Worm (Caenorhabditis elegans) whole organism, midembryonic: ENCODE results near the gene sor-3.
A peak's percentile ranks its signal among the peaks of the same experiment; 100 is the strongest.
"Not testable (repeated sequence)": the region's sequence is repeated elsewhere in the genome, so short reads cannot be mapped to it uniquely, and the experiment has no call there.

ENCODE experiments used
- T22C8.4 ChIP-seq: fragments of 200-800 bp; sonication (Bioruptor generic); IDR thresholded peaks from 2 replicates; pipeline ENCODE4 v1.3.6; 2022; ENCODE audit warnings: missing genetic modification characterization, missing compliant biosample characterization
- cog-1 ChIP-seq: sonication (generic microtip); optimal IDR thresholded peaks from 2 replicates; lab custom pipeline; 2016; ENCODE audit warnings: missing genetic modification characterization, missing compliant biosample characterization
- flt-1 ChIP-seq: fragments of 200-800 bp; sonication (Bioruptor generic); IDR thresholded peaks from 2 replicates; pipeline ENCODE4 v1.3.6; 2022; ENCODE audit warnings: missing genetic modification characterization, missing compliant biosample characterization
- klf-2 ChIP-seq: fragments of 200-800 bp; sonication (Bioruptor generic); conservative IDR thresholded peaks from 2 replicates; pipeline ENCODE4 v1.3.6; 2022; ENCODE audit warnings: missing genetic modification reagents, missing genetic modification characterization, missing compliant biosample characterization
- med-1 ChIP-seq: sonication (generic microtip); optimal IDR thresholded peaks from 2 replicates; lab custom pipeline; 2017; ENCODE audit warnings: missing genetic modification characterization, mild to moderate bottlenecking, missing compliant biosample characterization, antibody characterized with exemption, missing genetic modification reagents; ENCODE audit not compliant: insufficient read depth
- ref-1 ChIP-seq: fragments of 200-800 bp; sonication (Bioruptor generic); conservative IDR thresholded peaks from 2 replicates; pipeline ENCODE4 v1.3.6; 2022; ENCODE audit warnings: missing genetic modification reagents, missing genetic modification characterization, missing compliant biosample characterization
- tab-1 ChIP-seq: fragments of 200-800 bp; sonication (Bioruptor generic); IDR thresholded peaks from 2 replicates; pipeline ENCODE4 v1.3.6; 2022; ENCODE audit warnings: missing genetic modification characterization, missing compliant biosample characterization
- ztf-23 ChIP-seq: fragments of 200-800 bp; sonication (Bioruptor generic); IDR thresholded peaks from 2 replicates; pipeline ENCODE4 v1.3.6; 2022; ENCODE audit warnings: missing genetic modification reagents, missing genetic modification characterization, missing compliant biosample characterization
- ztf-29 ChIP-seq: fragments of 200-800 bp; sonication (Bioruptor generic); IDR thresholded peaks from 2 replicates; pipeline ENCODE4 v1.3.6; 2022; ENCODE audit warnings: missing genetic modification reagents, missing genetic modification characterization, missing compliant biosample characterization

The sor-3 gene

DNA sequence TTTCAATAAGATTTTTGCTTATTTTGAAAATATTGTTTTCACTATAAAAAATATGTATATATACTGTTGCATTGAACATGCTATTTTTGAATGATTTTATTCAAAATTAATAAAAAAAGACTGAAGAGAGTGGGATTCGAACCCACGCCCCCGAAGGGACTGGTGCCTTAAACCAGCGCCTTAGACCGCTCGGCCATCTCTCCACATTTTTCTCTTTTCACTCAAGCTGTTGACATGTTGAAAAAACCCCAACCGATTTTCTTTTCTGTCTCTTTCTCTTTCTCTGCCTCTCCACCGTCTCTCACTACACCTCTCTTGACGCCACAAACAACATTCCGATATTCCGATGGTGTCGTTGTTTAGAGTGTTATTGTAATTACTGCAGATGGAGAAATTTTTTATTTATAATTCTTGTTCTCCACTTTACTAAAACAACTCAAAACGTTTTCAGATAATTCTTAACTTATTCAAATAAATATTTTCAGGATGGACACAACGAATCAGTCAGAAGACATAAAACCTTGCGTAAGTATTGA lies at the start of gene sor-3:
Gene sor-3, plus strand, starts transcription at position 486 of the 536 bp plus-strand sequence.
- peak; percentile 69 for TF ChIP-seq med-1 (GFP tag; lab: Kevin White, UChicago)
- peak; percentile 92 for TF ChIP-seq klf-2 (GFP tag; lab: Robert Waterston, UW)
- TF ChIP-seq T22C8.4 (GFP tag; lab: Robert Waterston, UW) = peak; percentile 90
- TF ChIP-seq ztf-23 (GFP tag; lab: Robert Waterston, UW) = peak; percentile 96
- peak; percentile 95 for TF ChIP-seq tab-1 (GFP tag; lab: Robert Waterston, UW)
- TF ChIP-seq ref-1 (GFP tag; lab: Robert Waterston, UW) = peak; percentile 84
- peak; percentile 83 for TF ChIP-seq cog-1 (tag; lab: Kevin White, UChicago)
- TF ChIP-seq ztf-29 (GFP tag; lab: Robert Waterston, UW) = peak; percentile 92
- peak; percentile 91 for TF ChIP-seq flt-1 (GFP tag; lab: Robert Waterston, UW)

DNA sequence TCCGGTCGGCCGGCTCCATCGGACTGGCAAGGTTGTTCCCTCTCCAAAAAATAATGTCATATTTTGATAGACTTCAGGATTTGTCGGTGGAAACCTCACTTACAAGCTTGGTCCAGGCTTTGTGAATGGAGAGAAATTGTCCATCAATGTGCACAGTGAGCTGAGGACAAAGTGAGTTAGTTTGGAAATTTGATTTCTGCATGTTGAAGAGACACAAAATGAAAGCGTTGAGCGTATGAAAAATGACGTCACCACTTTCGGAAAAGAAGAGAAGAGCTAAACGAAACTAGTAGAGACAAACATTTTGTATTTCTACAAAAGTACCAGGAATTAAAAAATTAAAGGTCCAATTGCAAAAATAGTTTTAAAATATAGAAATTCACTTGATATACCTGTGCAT lies 48.4 kb upstream of the sor-3 start:
- TF ChIP-seq tab-1 (GFP tag; lab: Robert Waterston, UW) (no peak), cog-1 (tag; lab: Kevin White, UChicago) (no peak), ztf-29 (GFP tag; lab: Robert Waterston, UW) (no peak), med-1 (GFP tag; lab: Kevin White, UChicago) (no peak), ref-1 (GFP tag; lab: Robert Waterston, UW) (no peak), flt-1 (GFP tag; lab: Robert Waterston, UW) (no peak), T22C8.4 (GFP tag; lab: Robert Waterston, UW) (no peak), klf-2 (GFP tag; lab: Robert Waterston, UW) (no peak), ztf-23 (GFP tag; lab: Robert Waterston, UW) (no peak)

DNA sequence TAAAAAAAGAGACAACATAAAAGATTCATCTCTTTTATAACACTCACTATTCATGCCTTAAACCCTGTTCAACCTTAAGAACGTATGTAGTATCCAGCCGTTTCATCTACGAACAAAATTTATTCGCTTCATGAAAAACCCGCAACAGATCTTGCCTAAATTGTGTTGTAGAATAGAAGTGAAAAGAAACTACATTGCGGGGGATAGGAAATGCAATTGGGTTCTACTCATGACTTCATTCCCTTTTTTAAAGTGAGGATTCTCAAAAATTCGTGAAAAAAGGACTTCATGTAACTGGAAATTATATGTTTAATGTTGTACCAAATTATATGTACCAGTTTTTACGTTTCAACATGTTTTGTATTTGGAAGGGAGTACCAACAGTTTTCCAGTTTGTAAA lies 44.3 kb upstream of the sor-3 start:
- no peak for TF ChIP-seq tab-1 (GFP tag; lab: Robert Waterston, UW)
- TF ChIP-seq ztf-23 (GFP tag; lab: Robert Waterston, UW) = no peak
- TF ChIP-seq cog-1 (tag; lab: Kevin White, UChicago) = no peak
- no peak for TF ChIP-seq T22C8.4 (GFP tag; lab: Robert Waterston, UW)
- TF ChIP-seq flt-1 (GFP tag; lab: Robert Waterston, UW) = no peak
- no peak for TF ChIP-seq ref-1 (GFP tag; lab: Robert Waterston, UW)
- TF ChIP-seq klf-2 (GFP tag; lab: Robert Waterston, UW) = no peak

DNA sequence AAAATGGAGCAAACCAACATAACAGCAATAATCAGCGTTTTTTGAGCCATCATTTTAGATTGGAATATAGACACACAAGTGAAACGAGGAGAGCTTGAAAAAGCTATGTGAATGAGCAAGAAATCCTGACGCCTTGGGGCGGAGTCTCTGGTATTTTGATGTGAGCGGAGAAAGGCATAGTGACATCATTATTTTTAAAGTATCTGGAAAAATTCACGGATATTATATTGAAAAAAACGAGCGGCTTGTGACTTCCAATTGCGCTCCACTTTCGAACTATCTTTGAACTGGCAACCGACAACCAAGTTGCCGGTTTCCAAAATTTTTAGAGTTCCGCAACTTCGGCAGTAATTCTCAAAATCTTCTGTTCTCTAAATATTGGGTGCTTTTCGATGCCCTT lies 42.2 kb upstream of the sor-3 start, which contains the start of gene nlp-64:
Gene nlp-64, minus strand, starts transcription at position 101 of the 400 bp plus-strand sequence.
- TF ChIP-seq T22C8.4 (GFP tag; lab: Robert Waterston, UW) (no peak), cog-1 (tag; lab: Kevin White, UChicago) (no peak), med-1 (GFP tag; lab: Kevin White, UChicago) (no peak), ztf-29 (GFP tag; lab: Robert Waterston, UW) (no peak), ref-1 (GFP tag; lab: Robert Waterston, UW) (no peak), tab-1 (GFP tag; lab: Robert Waterston, UW) (no peak), ztf-23 (GFP tag; lab: Robert Waterston, UW) (no peak), flt-1 (GFP tag; lab: Robert Waterston, UW) (no peak), klf-2 (GFP tag; lab: Robert Waterston, UW) (no peak)

DNA sequence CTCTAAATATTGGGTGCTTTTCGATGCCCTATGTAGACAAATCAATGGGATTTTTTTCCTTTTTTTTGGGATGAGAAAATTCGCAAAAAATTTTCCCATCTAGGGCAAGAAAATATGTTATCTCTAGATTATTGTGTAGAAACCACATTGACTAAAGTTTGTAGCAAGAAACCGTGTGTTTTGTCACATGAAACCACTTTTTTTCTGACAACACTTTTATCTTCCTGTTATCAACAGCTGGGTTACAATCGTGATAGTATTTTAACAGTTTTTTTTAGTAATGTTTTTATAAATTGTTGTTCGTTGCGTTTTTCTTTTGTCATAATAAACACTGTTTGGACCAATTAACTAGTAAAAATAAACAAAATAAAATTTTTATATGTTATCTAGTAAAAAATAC lies 41.2 kb upstream of the sor-3 start:
- TF ChIP-seq T22C8.4 (GFP tag; lab: Robert Waterston, UW) = no peak
- no peak for TF ChIP-seq cog-1 (tag; lab: Kevin White, UChicago)
- TF ChIP-seq flt-1 (GFP tag; lab: Robert Waterston, UW) = no peak
- TF ChIP-seq ztf-29 (GFP tag; lab: Robert Waterston, UW) = no peak
- no peak for TF ChIP-seq klf-2 (GFP tag; lab: Robert Waterston, UW)
- no peak for TF ChIP-seq tab-1 (GFP tag; lab: Robert Waterston, UW)
- TF ChIP-seq ref-1 (GFP tag; lab: Robert Waterston, UW) = no peak
- no peak for TF ChIP-seq med-1 (GFP tag; lab: Kevin White, UChicago)
- TF ChIP-seq ztf-23 (GFP tag; lab: Robert Waterston, UW) = no peak

DNA sequence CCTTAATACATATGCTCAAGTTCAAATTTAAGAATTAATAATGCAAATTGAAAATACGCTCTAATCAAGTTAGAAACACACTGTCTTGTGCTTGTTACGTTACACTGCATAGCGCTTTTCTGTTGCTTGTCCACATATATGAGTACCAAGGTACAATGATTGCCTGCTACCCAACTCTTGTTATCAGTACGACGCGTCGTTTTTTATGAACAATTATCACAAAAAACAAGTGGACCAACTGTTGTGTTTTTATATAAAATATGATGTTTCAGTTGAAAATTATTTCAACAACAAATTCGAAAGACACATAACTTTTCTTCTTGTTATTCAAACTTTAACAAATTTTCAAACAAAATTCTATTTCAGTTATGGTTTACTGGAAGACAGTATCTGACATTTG lies 40.5 kb upstream of the sor-3 start, which contains the start of gene M02E1.4:
Gene M02E1.4, plus strand, starts transcription at position 367 of the 400 bp plus-strand sequence.
- TF ChIP-seq T22C8.4 (GFP tag; lab: Robert Waterston, UW) (no peak), med-1 (GFP tag; lab: Kevin White, UChicago) (no peak), flt-1 (GFP tag; lab: Robert Waterston, UW) (no peak), tab-1 (GFP tag; lab: Robert Waterston, UW) (no peak), klf-2 (GFP tag; lab: Robert Waterston, UW) (no peak), cog-1 (tag; lab: Kevin White, UChicago) (no peak), ztf-29 (GFP tag; lab: Robert Waterston, UW) (no peak), ztf-23 (GFP tag; lab: Robert Waterston, UW) (no peak), ref-1 (GFP tag; lab: Robert Waterston, UW) (no peak)

DNA sequence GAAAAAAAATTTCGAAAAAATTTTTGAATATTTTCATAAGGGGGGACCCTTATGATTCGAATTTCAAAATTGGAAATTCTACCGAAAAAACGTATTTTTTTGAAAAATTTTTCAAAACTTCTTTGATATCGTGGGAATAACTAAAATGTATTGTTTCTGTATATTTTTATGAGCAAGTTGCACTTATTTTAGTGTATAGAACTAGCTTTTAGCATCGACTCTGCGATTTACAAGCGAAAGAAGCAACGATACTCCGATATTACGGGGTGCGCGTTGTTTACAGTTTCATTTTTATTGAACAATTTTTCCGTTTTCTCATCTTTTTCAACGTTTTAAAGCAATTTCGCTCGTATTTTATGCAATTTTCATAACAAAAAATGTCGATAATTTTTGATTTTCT lies 31.2 kb upstream of the sor-3 start, which contains the start of gene M02E1.3:
Gene M02E1.3, plus strand, starts transcription at position 301 of the 400 bp plus-strand sequence.
- TF ChIP-seq klf-2, ztf-29, flt-1 (GFP tag; lab: Robert Waterston, UW): not testable (repeated sequence)

DNA sequence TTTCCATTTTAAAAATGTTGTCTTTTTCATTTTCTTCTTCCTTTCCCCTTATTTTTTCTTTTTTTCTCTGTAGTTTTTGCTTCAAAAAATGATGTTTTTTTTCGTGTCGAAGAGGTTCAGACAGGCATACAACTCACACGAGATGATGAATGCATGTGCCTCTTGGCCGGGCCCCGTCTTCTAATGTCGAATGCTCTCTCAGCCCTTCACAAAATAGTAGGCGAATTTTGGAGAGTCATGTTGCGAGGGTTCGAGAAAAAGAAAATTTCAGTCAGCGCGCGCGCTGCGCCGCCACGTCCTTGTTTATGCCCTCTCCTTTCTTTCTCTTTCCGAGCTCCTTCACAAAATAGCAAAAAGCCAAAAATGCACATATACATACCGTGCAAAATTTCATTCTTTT lies 29.4 kb upstream of the sor-3 start:
- TF ChIP-seq ztf-23 (GFP tag; lab: Robert Waterston, UW) (no peak), ref-1 (GFP tag; lab: Robert Waterston, UW) (no peak), klf-2 (GFP tag; lab: Robert Waterston, UW) (no peak), tab-1 (GFP tag; lab: Robert Waterston, UW) (no peak), ztf-29 (GFP tag; lab: Robert Waterston, UW) (no peak), T22C8.4 (GFP tag; lab: Robert Waterston, UW) (no peak), med-1 (GFP tag; lab: Kevin White, UChicago) (no peak), cog-1 (tag; lab: Kevin White, UChicago) (no peak), flt-1 (GFP tag; lab: Robert Waterston, UW) (no peak)
